Worm (Caenorhabditis elegans): ENCODE data around the gene R155.3.

R155.3 gene

ce11 chrIII:1976642-1977041 lies at the start of gene R155.3:
Gene R155.3 (minus strand): TSS chrIII:1976742.
- TF ChIP-seq blmp-1 (tag; optimal IDR thresholded peaks at IDR 0.05; ENCODE audit: insufficient read depth) (no peak), mbf-1 (tag; optimal IDR thresholded peaks at IDR 0.05) (no peak), sma-9 (GFP tag; optimal IDR thresholded peaks at IDR 0.05) (no peak), sma-9 (tag; optimal IDR thresholded peaks at IDR 0.05) (no peak), mab-5 (tag; optimal IDR thresholded peaks at IDR 0.05) (no peak), skn-1 (tag; optimal IDR thresholded peaks at IDR 0.05) (no peak), nhr-25 (tag; optimal IDR thresholded peaks at IDR 0.05) (no peak), elt-3 (tag; optimal IDR thresholded peaks at IDR 0.05) (no peak), nhr-21 (tag; optimal IDR thresholded peaks at IDR 0.05) (no peak), ztf-4 (tag; optimal IDR thresholded peaks at IDR 0.05) (no peak), unc-39 (tag; optimal IDR thresholded peaks at IDR 0.05) (no peak), lin-13 (GFP tag; optimal IDR thresholded peaks at IDR 0.05) (no peak), ceh-82 (tag; optimal IDR thresholded peaks at IDR 0.05) (no peak)

ce11 chrIII:2021495-2021894 lies 45.0 kb upstream of the R155.3 start, which contains the start of gene ckr-2:
Gene ckr-2 (minus strand): TSS chrIII:2021595.
- TF ChIP-seq nhr-23 (tag; optimal IDR thresholded peaks at IDR 0.05) (no peak), ZK546.5 (tag; optimal IDR thresholded peaks at IDR 0.05) (no peak), skn-1 (tag; optimal IDR thresholded peaks at IDR 0.05) (no peak), R02D3.7 (tag; optimal IDR thresholded peaks at IDR 0.05) (no peak), egl-27 (tag; optimal IDR thresholded peaks at IDR 0.05) (no peak), mdl-1 (tag; optimal IDR thresholded peaks at IDR 0.05) (no peak), nhr-25 (tag; optimal IDR thresholded peaks at IDR 0.05) (no peak), ztf-11 (tag; optimal IDR thresholded peaks at IDR 0.05) (no peak), mab-5 (tag; optimal IDR thresholded peaks at IDR 0.05) (no peak), elt-1 (tag; optimal IDR thresholded peaks at IDR 0.05) (no peak), nhr-6 (tag; optimal IDR thresholded peaks at IDR 0.05) (no peak), ztf-4 (tag; optimal IDR thresholded peaks at IDR 0.05) (no peak), dmd-4 (tag; optimal IDR thresholded peaks at IDR 0.05) (no peak), fos-1 (tag; optimal IDR thresholded peaks at IDR 0.05) (no peak)

ce11 chrIII:2015494-2015893 lies 39.0 kb upstream of the R155.3 start:
- TF ChIP-seq snpc-4 (tag; optimal IDR thresholded peaks at IDR 0.05) (no peak), nhr-129 (tag; optimal IDR thresholded peaks at IDR 0.05) (no peak), aly-2 (tag; optimal IDR thresholded peaks at IDR 0.05) (no peak), nhr-6 (tag; optimal IDR thresholded peaks at IDR 0.05) (no peak), nhr-237 (tag; optimal IDR thresholded peaks at IDR 0.05) (no peak), fos-1 (tag; optimal IDR thresholded peaks at IDR 0.05) (no peak), gmeb-1 (tag; optimal IDR thresholded peaks at IDR 0.05) (no peak), ztf-1 (GFP tag; conservative IDR thresholded peaks at IDR 0.05) (no peak), unc-55 (GFP tag; optimal IDR thresholded peaks at IDR 0.05) (no peak), ztf-11 (tag; optimal IDR thresholded peaks at IDR 0.05) (no peak), C34F6.9 (tag; optimal IDR thresholded peaks at IDR 0.05) (no peak), crh-2 (tag; optimal IDR thresholded peaks at IDR 0.05) (no peak)

- no peak for TF ChIP-seq ZK546.5 (tag; optimal IDR thresholded peaks at IDR 0.05)
- TF ChIP-seq lin-11 (tag; optimal IDR thresholded peaks at IDR 0.05): no peak
- no peak for TF ChIP-seq nhr-25 (tag; optimal IDR thresholded peaks at IDR 0.05)
- no peak for TF ChIP-seq sem-4 (tag; optimal IDR thresholded peaks at IDR 0.05)
- TF ChIP-seq sma-9 (GFP tag; optimal IDR thresholded peaks at IDR 0.05): no peak
- no peak for TF ChIP-seq sma-9 (tag; optimal IDR thresholded peaks at IDR 0.05)
- TF ChIP-seq skn-1 (tag; optimal IDR thresholded peaks at IDR 0.05): no peak
- TF ChIP-seq ceh-16 (tag; optimal IDR thresholded peaks at IDR 0.05): no peak
- TF ChIP-seq mab-5 (tag; optimal IDR thresholded peaks at IDR 0.05): no peak
- no peak for TF ChIP-seq nhr-11 (tag; optimal IDR thresholded peaks at IDR 0.05)
- no peak for TF ChIP-seq nhr-12 (tag; optimal IDR thresholded peaks at IDR 0.05)
- no peak for TF ChIP-seq blmp-1 (tag; optimal IDR thresholded peaks at IDR 0.05; ENCODE audit: insufficient read depth)
Measured at ce11 chrIII:2013156-2013854, 36.8 kb upstream of the R155.3 start.

Data from whole organism, L2 larva.